Worm (Caenorhabditis elegans) whole organism, young adult: ENCODE results near the gene Y44A6D.7.

Experiments
- B0019.2 ChIP-seq: fragments of 200-800 bp; sonication (Bioruptor generic); conservative IDR thresholded peaks from 2 replicates; pipeline ENCODE4 v1.3.6; 2022; ENCODE audit warnings: missing genetic modification reagents, missing genetic modification characterization, missing compliant biosample characterization
- B0261.1 ChIP-seq: sonication (generic microtip); optimal IDR thresholded peaks from 2 replicates; lab custom pipeline; 2016; ENCODE audit warnings: mild to moderate bottlenecking, missing genetic modification characterization, moderate library complexity, missing compliant biosample characterization
- F33H1.4 ChIP-seq: fragments of 200-800 bp; sonication (Bioruptor generic); IDR thresholded peaks from 2 replicates; pipeline ENCODE4 v1.3.6; 2022; ENCODE audit warnings: missing genetic modification reagents, missing genetic modification characterization, missing compliant biosample characterization
- F49E8.2 ChIP-seq: sonication (generic microtip); optimal IDR thresholded peaks from 3 replicates; lab custom pipeline; 2017; ENCODE audit warnings: missing genetic modification characterization, mild to moderate bottlenecking, missing compliant biosample characterization, antibody characterized with exemption, moderate library complexity; ENCODE audit not compliant: insufficient read depth
- F52B5.7 ChIP-seq: sonication (generic microtip); optimal IDR thresholded peaks from 2 replicates; lab custom pipeline; 2016; ENCODE audit warnings: mild to moderate bottlenecking, missing genetic modification characterization, missing compliant biosample characterization
- F57A8.1 ChIP-seq: fragments of 200-800 bp; sonication (Bioruptor generic); optimal IDR thresholded peaks from 2 replicates; lab custom pipeline; 2018; ENCODE audit warnings: mild to moderate bottlenecking, missing genetic modification characterization, moderate library complexity, missing compliant biosample characterization
- F57C9.4 ChIP-seq: sonication (generic microtip); optimal IDR thresholded peaks from 2 replicates; lab custom pipeline; 2017; ENCODE audit warnings: mild to moderate bottlenecking, missing genetic modification characterization, missing compliant biosample characterization
- T26A5.8 ChIP-seq: sonication (generic microtip); optimal IDR thresholded peaks from 2 replicates; lab custom pipeline; 2016; ENCODE audit warnings: missing genetic modification characterization, missing compliant biosample characterization
- Y53F4B.3 ChIP-seq: fragments of 200-800 bp; sonication (Bioruptor generic); IDR thresholded peaks from 2 replicates; pipeline ENCODE4 v1.3.6; 2022; ENCODE audit warnings: missing genetic modification reagents, missing genetic modification characterization, missing compliant biosample characterization
- Y56A3A.18 ChIP-seq: fragments of 200-800 bp; sonication (Bioruptor generic); IDR thresholded peaks from 2 replicates; pipeline ENCODE4 v1.3.6; 2022; ENCODE audit warnings: missing genetic modification reagents, missing genetic modification characterization, missing compliant biosample characterization
- Y67H2A.10 ChIP-seq: fragments of 200-800 bp; sonication (Bioruptor generic); conservative IDR thresholded peaks from 2 replicates; pipeline ENCODE4 v1.3.6; 2022; ENCODE audit warnings: missing genetic modification reagents, missing genetic modification characterization, missing compliant biosample characterization
- Y95B8A.8 ChIP-seq: fragments of 200-800 bp; sonication (Bioruptor generic); IDR thresholded peaks from 2 replicates; pipeline ENCODE4 v1.3.6; 2022; ENCODE audit warnings: missing genetic modification reagents, missing genetic modification characterization, missing compliant biosample characterization
- aptf-3 ChIP-seq: fragments of 200-800 bp; sonication (Bioruptor generic); IDR thresholded peaks from 2 replicates; pipeline ENCODE4 v1.3.6; 2022; ENCODE audit warnings: missing genetic modification characterization, missing compliant biosample characterization
- athp-1 ChIP-seq: sonication (generic microtip); optimal IDR thresholded peaks from 2 replicates; lab custom pipeline; 2017; ENCODE audit warnings: mild to moderate bottlenecking, missing genetic modification characterization, missing compliant biosample characterization
- attf-5 ChIP-seq: fragments of 200-800 bp; sonication (Bioruptor generic); optimal IDR thresholded peaks from 2 replicates; lab custom pipeline; 2018; ENCODE audit warnings: mild to moderate bottlenecking, missing genetic modification characterization, missing compliant biosample characterization
- ccch-3 ChIP-seq: fragments of 200-800 bp; sonication (Bioruptor generic); optimal IDR thresholded peaks from 2 replicates; lab custom pipeline; 2018; ENCODE audit warnings: mild to moderate bottlenecking, missing genetic modification characterization, missing compliant biosample characterization
- cebp-1 ChIP-seq, 2 experiments: fragments of 200-800 bp in 1 of 2; sonication (Bioruptor generic) in 1 of 2; sonication (generic microtip) in 1 of 2; IDR thresholded peaks in 1 of 2; optimal IDR thresholded peaks in 1 of 2; 2 replicates each; pipeline versions ENCODE4 v1.3.6 to Lab custom; 2017 to 2022; ENCODE audit warnings: missing compliant biosample characterization in 2 of 2, missing genetic modification characterization in 2 of 2, mild to moderate bottlenecking in 1 of 2, missing genetic modification reagents in 1 of 2, moderate library complexity in 1 of 2
- ceh-79 ChIP-seq: sonication (generic microtip); optimal IDR thresholded peaks from 2 replicates; lab custom pipeline; 2017; ENCODE audit warnings: mild to moderate bottlenecking, missing genetic modification characterization, missing compliant biosample characterization
- die-1 ChIP-seq: sonication (generic microtip); optimal IDR thresholded peaks from 2 replicates; lab custom pipeline; 2016; ENCODE audit warnings: missing genotype, mild to moderate bottlenecking, missing genetic modification characterization, missing compliant biosample characterization
- dox-1 ChIP-seq: fragments of 200-800 bp; sonication (Bioruptor generic); IDR thresholded peaks from 2 replicates; pipeline ENCODE4 v1.3.6; 2022; ENCODE audit warnings: missing genetic modification reagents, missing genetic modification characterization, missing compliant biosample characterization
- egl-18 ChIP-seq: fragments of 200-800 bp; sonication (Bioruptor generic); IDR thresholded peaks from 2 replicates; pipeline ENCODE4 v1.3.6; 2022; ENCODE audit warnings: missing genetic modification reagents, missing genetic modification characterization, missing compliant biosample characterization
- egl-44 ChIP-seq: fragments of 200-800 bp; sonication (Bioruptor generic); IDR thresholded peaks from 2 replicates; pipeline ENCODE4 v1.3.6; 2022; ENCODE audit warnings: missing genetic modification reagents, missing genetic modification characterization, missing compliant biosample characterization
- egrh-3 ChIP-seq: fragments of 200-800 bp; sonication (Bioruptor generic); IDR thresholded peaks from 2 replicates; pipeline ENCODE4 v1.3.6; 2022; ENCODE audit warnings: missing genetic modification reagents, missing genetic modification characterization, missing compliant biosample characterization
- ets-4 ChIP-seq: fragments of 200-800 bp; sonication (Bioruptor generic); optimal IDR thresholded peaks from 2 replicates; lab custom pipeline; 2018; ENCODE audit warnings: mild to moderate bottlenecking, missing genetic modification characterization, missing compliant biosample characterization
- hlh-12 ChIP-seq: sonication (generic microtip); optimal IDR thresholded peaks from 2 replicates; lab custom pipeline; 2016; ENCODE audit warnings: missing genetic modification characterization, missing compliant biosample characterization
- hmg-20 ChIP-seq: fragments of 200-800 bp; sonication (Bioruptor generic); IDR thresholded peaks from 2 replicates; pipeline ENCODE4 v1.3.6; 2022; ENCODE audit warnings: missing genetic modification reagents, missing genetic modification characterization, missing compliant biosample characterization
- hsf-1 ChIP-seq: fragments of 200-800 bp; sonication (Bioruptor generic); IDR thresholded peaks from 2 replicates; pipeline ENCODE4 v1.3.6; 2022; ENCODE audit warnings: missing genetic modification reagents, missing genetic modification characterization, missing compliant biosample characterization
- lin-35 ChIP-seq, 3 experiments: fragments of 150-350 bp in 2 of 3; sonication (generic microtip) in 1 of 3; optimal IDR thresholded peaks; 2 replicates each; lab custom pipeline; 2014 to 2018; ENCODE audit warnings: missing biosample characterization in 3 of 3, missing genetic modification characterization in 3 of 3, missing genetic modification reagents in 3 of 3
- lsy-27 ChIP-seq: sonication (generic microtip); optimal IDR thresholded peaks from 2 replicates; lab custom pipeline; 2017; ENCODE audit warnings: missing genetic modification characterization, mild to moderate bottlenecking, missing compliant biosample characterization, antibody characterized with exemption, missing genotype, borderline replicate concordance; ENCODE audit not compliant: insufficient read depth
- madf-3 ChIP-seq: fragments of 200-800 bp; sonication (Bioruptor generic); IDR thresholded peaks from 2 replicates; pipeline ENCODE4 v1.3.6; 2022; ENCODE audit warnings: missing genetic modification reagents, missing genetic modification characterization, missing compliant biosample characterization
- madf-6 ChIP-seq: fragments of 200-800 bp; sonication (Bioruptor generic); IDR thresholded peaks from 2 replicates; pipeline ENCODE4 v1.3.6; 2022; ENCODE audit warnings: missing genetic modification reagents, missing genetic modification characterization, missing compliant biosample characterization
- madf-8 ChIP-seq: fragments of 200-800 bp; sonication (Bioruptor generic); conservative IDR thresholded peaks from 2 replicates; pipeline ENCODE4 v1.3.6; 2022; ENCODE audit warnings: missing genetic modification reagents, missing genetic modification characterization, missing compliant biosample characterization
- mcd-1 ChIP-seq: fragments of 200-800 bp; sonication (Bioruptor generic); IDR thresholded peaks from 2 replicates; pipeline ENCODE4 v1.3.6; 2022; ENCODE audit warnings: missing genetic modification reagents, missing genetic modification characterization, missing compliant biosample characterization
- mxl-1 ChIP-seq: sonication (generic microtip); optimal IDR thresholded peaks from 2 replicates; lab custom pipeline; 2016; ENCODE audit warnings: missing genetic modification characterization, missing compliant biosample characterization
- nfya-1 ChIP-seq: sonication (generic microtip); optimal IDR thresholded peaks from 2 replicates; lab custom pipeline; 2017; ENCODE audit warnings: antibody characterized with exemption, missing compliant biosample characterization, missing genetic modification characterization, borderline replicate concordance; ENCODE audit not compliant: insufficient read depth
- nfya-2 ChIP-seq: fragments of 200-800 bp; sonication (Bioruptor generic); IDR thresholded peaks from 2 replicates; pipeline ENCODE4 v1.3.6; 2022; ENCODE audit warnings: missing genetic modification reagents, missing genetic modification characterization, missing compliant biosample characterization
- nfyb-1 ChIP-seq: fragments of 200-800 bp; sonication (Bioruptor generic); IDR thresholded peaks from 2 replicates; pipeline ENCODE4 v1.3.6; 2022; ENCODE audit warnings: missing genetic modification reagents, missing genetic modification characterization, missing compliant biosample characterization
- nhr-80 ChIP-seq: sonication (generic microtip); optimal IDR thresholded peaks from 2 replicates; lab custom pipeline; 2016; ENCODE audit warnings: missing genetic modification characterization, missing compliant biosample characterization
- nhr-90 ChIP-seq: sonication (generic microtip); optimal IDR thresholded peaks from 2 replicates; lab custom pipeline; 2016; ENCODE audit warnings: missing genotype, mild to moderate bottlenecking, missing genetic modification characterization, missing compliant biosample characterization
- rcor-1 ChIP-seq: fragments of 200-800 bp; sonication (Bioruptor generic); IDR thresholded peaks from 2 replicates; pipeline ENCODE4 v1.3.6; 2022; ENCODE audit warnings: missing genetic modification reagents, missing genetic modification characterization, missing compliant biosample characterization
- rpc-1 ChIP-seq, 2 experiments: fragments of 150-350 bp in 1 of 2; sonication (generic microtip) in 1 of 2; optimal IDR thresholded peaks; 2 replicates each; lab custom pipeline; 2014 to 2018; ENCODE audit warnings: missing biosample characterization in 1 of 2, missing genetic modification characterization in 1 of 2, missing genetic modification reagents in 1 of 2, missing genotype in 1 of 2
- snpc-4 ChIP-seq, 5 experiments: fragments of 150-350 bp in 1 of 5; sonication (generic microtip) in 4 of 5; optimal IDR thresholded peaks; 2 replicates each; lab custom pipeline; 2014 to 2018; ENCODE audit warnings: missing genetic modification characterization in 5 of 5, missing biosample characterization in 3 of 5, antibody characterized with exemption in 2 of 5, mild to moderate bottlenecking in 2 of 5, missing compliant biosample characterization in 2 of 5, missing genotype in 2 of 5, moderate library complexity in 2 of 5, missing genetic modification reagents in 1 of 5
- tbx-9 ChIP-seq: sonication (generic microtip); optimal IDR thresholded peaks from 2 replicates; lab custom pipeline; 2016; ENCODE audit warnings: borderline replicate concordance, missing genetic modification characterization, inconsistent platforms, missing compliant biosample characterization
- tlf-1 ChIP-seq: fragments of 200-800 bp; sonication (Bioruptor generic); optimal IDR thresholded peaks from 2 replicates; lab custom pipeline; 2018; ENCODE audit warnings: mild to moderate bottlenecking, missing genetic modification characterization, missing compliant biosample characterization
- unc-62 ChIP-seq: fragments of 150-350 bp; optimal IDR thresholded peaks from 2 replicates; lab custom pipeline; 2014; ENCODE audit warnings: missing biosample characterization, missing genetic modification reagents, missing genetic modification characterization
- zim-3 ChIP-seq: sonication (generic microtip); optimal IDR thresholded peaks from 2 replicates; lab custom pipeline; 2017; ENCODE audit warnings: mild to moderate bottlenecking, missing genetic modification characterization, moderate library complexity, missing compliant biosample characterization
- ztf-18 ChIP-seq: sonication (generic microtip); optimal IDR thresholded peaks from 2 replicates; lab custom pipeline; 2016; ENCODE audit warnings: missing genotype, mild to moderate bottlenecking, missing genetic modification characterization, missing compliant biosample characterization
- ztf-25 ChIP-seq: fragments of 200-800 bp; sonication (Bioruptor generic); IDR thresholded peaks from 2 replicates; pipeline ENCODE4 v1.3.6; 2022; ENCODE audit warnings: missing genetic modification reagents, missing genetic modification characterization, missing compliant biosample characterization

The Y44A6D.7 gene

ce11 chrV:20776761-20777160, 37.8 kb upstream of the Y44A6D.7 start (continued):
- TF ChIP-seq ceh-79 (tag; lab: Kevin White, UChicago), result no peak
- no peak for TF ChIP-seq zim-3
- TF ChIP-seq Y67H2A.10 (GFP tag; lab: Robert Waterston, UW), result no peak
- no peak for TF ChIP-seq egrh-3 (GFP tag; lab: Robert Waterston, UW)
- TF ChIP-seq hlh-12 (tag; lab: Kevin White, UChicago), result no peak
- TF ChIP-seq nhr-90, result peak; percentile 17
- TF ChIP-seq F57C9.4 (tag; lab: Kevin White, UChicago), result no peak
- no peak for TF ChIP-seq hsf-1
- no peak for TF ChIP-seq B0261.1
- no peak for TF ChIP-seq ztf-25 (GFP tag; lab: Robert Waterston, UW)
- no peak for TF ChIP-seq rpc-1 (optimal IDR thresholded peaks at IDR 0.05; lab: Kevin White, UChicago)
- no peak for TF ChIP-seq rpc-1 (tag; optimal IDR thresholded peaks at IDR 0.05; lab: Kevin White, UChicago)
- TF ChIP-seq nhr-80 (tag; lab: Kevin White, UChicago), result peak; percentile 58
- no peak for TF ChIP-seq ccch-3 (GFP tag; lab: Kevin White, UChicago)
- TF ChIP-seq egl-18, result no peak
- TF ChIP-seq nfya-2 (GFP tag; lab: Robert Waterston, UW), result no peak
- no peak for TF ChIP-seq madf-8 (GFP tag; lab: Robert Waterston, UW)
- TF ChIP-seq egl-44, result no peak
- TF ChIP-seq tbx-9 (tag; lab: Kevin White, UChicago), result no peak
- no peak for TF ChIP-seq F52B5.7 (tag; lab: Kevin White, UChicago)
- TF ChIP-seq ztf-18 (tag; lab: Kevin White, UChicago), result no peak
- no peak for TF ChIP-seq rcor-1 (GFP tag; lab: Robert Waterston, UW)
- TF ChIP-seq hmg-20, result no peak
- TF ChIP-seq tlf-1 (GFP tag; lab: Kevin White, UChicago), result no peak
- TF ChIP-seq dox-1 (GFP tag; lab: Robert Waterston, UW), result peak; percentile 27; the same call in 1 of the 2 replicates
- TF ChIP-seq T26A5.8 (tag; lab: Kevin White, UChicago), result no peak
- no peak for TF ChIP-seq nfya-1 (tag; lab: Kevin White, UChicago)
- no peak for TF ChIP-seq aptf-3 (GFP tag; lab: Robert Waterston, UW)
- TF ChIP-seq mcd-1 (GFP tag; lab: Robert Waterston, UW), result 0 out of 2 replicates have a peak, but pooled peaks have one; percentile 29
- no peak for TF ChIP-seq snpc-4 (GFP tag; optimal IDR thresholded peaks at IDR 0.05; lab: Kevin White, UChicago)
- peak in 1 of 4 experiments; percentile 4 for TF ChIP-seq snpc-4 (tag; optimal IDR thresholded peaks at IDR 0.05; lab: Kevin White, UChicago)
- TF ChIP-seq Y53F4B.3, result no peak
- no peak for TF ChIP-seq Y56A3A.18 (GFP tag; lab: Robert Waterston, UW)
- no peak for TF ChIP-seq B0019.2 (GFP tag; lab: Robert Waterston, UW)
- TF ChIP-seq nfyb-1 (GFP tag; lab: Robert Waterston, UW), result peak; percentile 65; the same call in 1 of the 2 replicates
- TF ChIP-seq unc-62 (GFP tag; lab: Kevin White, UChicago), result no peak
- TF ChIP-seq Y95B8A.8 (GFP tag; lab: Robert Waterston, UW), result no peak
- no peak for TF ChIP-seq ets-4 (GFP tag; lab: Kevin White, UChicago)
- peak; percentile 69; the same call in 1 of the 2 replicates for TF ChIP-seq madf-3 (GFP tag; lab: Robert Waterston, UW)
- TF ChIP-seq madf-6, result peak; percentile 31; the same call in 1 of the 2 replicates
- TF ChIP-seq attf-5 (GFP tag; lab: Kevin White, UChicago), result peak; percentile 10

- TF ChIP-seq F33H1.4 (GFP tag; lab: Robert Waterston, UW) (no peak), F49E8.2 (tag; lab: Kevin White, UChicago) (no peak), die-1 (tag; lab: Kevin White, UChicago) (peak; percentile 37), mxl-1 (no peak), tlf-1 (GFP tag; lab: Kevin White, UChicago) (peak; percentile 79), F57A8.1 (GFP tag; lab: Kevin White, UChicago) (no peak), lin-35 (GFP tag; optimal IDR thresholded peaks at IDR 0.05; lab: Kevin White, UChicago) (peak in 1 of 3 experiments; percentile 87), lsy-27 (tag; lab: Kevin White, UChicago) (no peak), athp-1 (tag; lab: Kevin White, UChicago) (peak; percentile 3), tbx-9 (tag; lab: Kevin White, UChicago) (no peak), cebp-1 (GFP tag; IDR thresholded peaks at IDR 0.05; lab: Robert Waterston, UW) (0 out of 2 replicates have a peak, but pooled peaks have one; percentile 26), cebp-1 (tag; optimal IDR thresholded peaks at IDR 0.05; lab: Kevin White, UChicago) (peak; percentile 92)
Measured at ce11 chrV:20778257-20778697, 36.2 kb upstream of the Y44A6D.7 start.
